Worm (Caenorhabditis elegans): ENCODE measurements around the gene nspc-9.

ce11 chrX:12317560-12317959 is 25.6 kb downstream of the nspc-9 start:
- TF ChIP-seq ama-1 (optimal IDR thresholded peaks at IDR 0.05) (no peak), mep-1 (tag; optimal IDR thresholded peaks at IDR 0.05) (no peak), ces-1 (GFP tag; optimal IDR thresholded peaks at IDR 0.05) (no peak), snpc-4 (tag; optimal IDR thresholded peaks at IDR 0.05) (no peak), pha-4 (GFP tag; IDR thresholded peaks at IDR 0.05) (no peak), pha-4 (tag; optimal IDR thresholded peaks at IDR 0.05) (no peak), nhr-111 (GFP tag; optimal IDR thresholded peaks at IDR 0.05) (no peak), ztf-11 (tag; optimal IDR thresholded peaks at IDR 0.05) (no peak), nhr-25 (tag; optimal IDR thresholded peaks at IDR 0.05; ENCODE audit: borderline replicate concordance, insufficient read depth) (no peak), cey-2 (tag; optimal IDR thresholded peaks at IDR 0.05; ENCODE audit: borderline replicate concordance, insufficient read depth) (no peak), dpl-1 (GFP tag; optimal IDR thresholded peaks at IDR 0.05) (no peak), ceh-28 (tag; optimal IDR thresholded peaks at IDR 0.05) (no peak), unc-130 (GFP tag; optimal IDR thresholded peaks at IDR 0.05) (no peak), mdl-1 (tag; optimal IDR thresholded peaks at IDR 0.05) (no peak), dve-1 (tag; optimal IDR thresholded peaks at IDR 0.05; ENCODE audit: insufficient read depth) (no peak)
